Fruit fly (Drosophila melanogaster) whole organism, embryonic: Measurements from ENCODE around the gene Zaf1.

Experiments used
- Bgb ChIP-seq: fragments of 200-800 bp; sonication (Bioruptor generic); IDR thresholded peaks from 2 replicates; pipeline ENCODE4 v1.3.6; 2022; ENCODE audit warnings: missing biosample characterization, missing genetic modification characterization; ENCODE audit not compliant: partially characterized antibody
- C15 ChIP-seq: fragments of 200-800 bp; sonication (Bioruptor generic); IDR thresholded peaks from 3 replicates; pipeline ENCODE4 v1.3.6; 2022; ENCODE audit warnings: missing biosample characterization, missing genetic modification characterization
- CG1024 ChIP-seq: fragments of 200-800 bp; sonication (Bioruptor generic); IDR thresholded peaks from 2 replicates; pipeline ENCODE4 v1.3.6; 2022; ENCODE audit warnings: missing biosample characterization, missing genetic modification characterization
- CG10979 ChIP-seq: fragments of 200-800 bp; sonication (Bioruptor generic); optimal IDR thresholded peaks from 2 replicates; lab custom pipeline; 2018; ENCODE audit warnings: missing biosample characterization, mild to moderate bottlenecking, missing genetic modification characterization, moderate library complexity
- CG11456 ChIP-seq: fragments of 200-800 bp; sonication (Bioruptor generic); IDR thresholded peaks from 3 replicates; pipeline ENCODE4 v1.3.6; 2022; ENCODE audit warnings: missing biosample characterization, missing genetic modification characterization
- CG1233 ChIP-seq: fragments of 200-800 bp; sonication (Bioruptor generic); optimal IDR thresholded peaks from 4 replicates; lab custom pipeline; 2018; ENCODE audit warnings: missing biosample characterization, mild to moderate bottlenecking, missing genetic modification characterization
- CG13775 ChIP-seq: fragments of 200-800 bp; sonication (Bioruptor generic); optimal IDR thresholded peaks from 3 replicates; lab custom pipeline; 2017; ENCODE audit warnings: missing biosample characterization, mild to moderate bottlenecking, missing genetic modification characterization
- CG14710 ChIP-seq: fragments of 200-800 bp; sonication (Bioruptor generic); optimal IDR thresholded peaks from 3 replicates; lab custom pipeline; 2019; ENCODE audit warnings: missing biosample characterization, mild to moderate bottlenecking, missing genetic modification characterization, moderate library complexity
- CG14965 ChIP-seq: fragments of 200-800 bp; sonication (Bioruptor generic); optimal IDR thresholded peaks from 2 replicates; lab custom pipeline; 2016; ENCODE audit warnings: missing biosample characterization, missing genetic modification characterization, borderline replicate concordance
- CG15073 ChIP-seq: fragments of 200-800 bp; sonication (Bioruptor generic); optimal IDR thresholded peaks from 2 replicates; lab custom pipeline; 2016; ENCODE audit warnings: missing biosample characterization, missing genetic modification characterization
- CG18619 ChIP-seq: fragments of 200-800 bp; sonication (Bioruptor generic); optimal IDR thresholded peaks from 3 replicates; lab custom pipeline; 2017; ENCODE audit warnings: missing biosample characterization, mild to moderate bottlenecking, missing genetic modification characterization
- CG2116 ChIP-seq: fragments of 200-800 bp; sonication (Bioruptor generic); optimal IDR thresholded peaks from 3 replicates; lab custom pipeline; 2018; ENCODE audit warnings: missing biosample characterization, mild to moderate bottlenecking, missing genetic modification characterization
- CG2120 ChIP-seq: fragments of 200-800 bp; sonication (Bioruptor generic); optimal IDR thresholded peaks from 3 replicates; lab custom pipeline; 2016; ENCODE audit warnings: missing biosample characterization, missing genetic modification characterization
- CG30403 ChIP-seq: fragments of 200-800 bp; sonication (Bioruptor generic); optimal IDR thresholded peaks from 3 replicates; lab custom pipeline; 2016; ENCODE audit warnings: missing biosample characterization, missing genetic modification characterization
- CG32767 ChIP-seq: fragments of 200-800 bp; sonication (Bioruptor generic); IDR thresholded peaks from 2 replicates; pipeline ENCODE4 v1.3.6; 2022; ENCODE audit warnings: missing biosample characterization, missing genetic modification characterization
- CG3281 ChIP-seq: fragments of 200-800 bp; sonication (Bioruptor generic); optimal IDR thresholded peaks from 3 replicates; lab custom pipeline; 2017; ENCODE audit warnings: missing biosample characterization, mild to moderate bottlenecking, missing genetic modification characterization
- CG3995 ChIP-seq: fragments of 200-800 bp; sonication (Bioruptor generic); optimal IDR thresholded peaks from 3 replicates; lab custom pipeline; 2016; ENCODE audit warnings: missing biosample characterization, missing genetic modification characterization
- CG4820 ChIP-seq: fragments of 200-800 bp; sonication (Bioruptor generic); optimal IDR thresholded peaks from 3 replicates; lab custom pipeline; 2016; ENCODE audit warnings: missing biosample characterization, missing genetic modification characterization
- CG9609 ChIP-seq: fragments of 200-800 bp; sonication (Bioruptor generic); optimal IDR thresholded peaks from 3 replicates; lab custom pipeline; 2016; ENCODE audit warnings: missing biosample characterization, missing genetic modification characterization
- Dip2 ChIP-seq: fragments of 200-800 bp; sonication (Bioruptor generic); IDR thresholded peaks from 2 replicates; pipeline ENCODE4 v1.3.6; 2022; ENCODE audit warnings: missing biosample characterization, missing genetic modification characterization
- Dll ChIP-seq: fragments of 200-800 bp; sonication (Bioruptor generic); IDR thresholded peaks from 4 replicates; pipeline ENCODE4 v1.3.6; 2022; ENCODE audit warnings: missing biosample characterization, missing genetic modification characterization; ENCODE audit not compliant: partially characterized antibody
- Dref ChIP-seq: fragments of 200-800 bp; sonication (Bioruptor generic); IDR thresholded peaks from 2 replicates; pipeline ENCODE4 v1.3.6; 2022; ENCODE audit warnings: missing biosample characterization, missing genetic modification characterization
- H15 ChIP-seq: fragments of 200-800 bp; sonication (Bioruptor generic); IDR thresholded peaks from 3 replicates; pipeline ENCODE4 v1.3.6; 2022; ENCODE audit warnings: missing biosample characterization, missing genetic modification characterization
- HLH3B ChIP-seq: fragments of 200-800 bp; sonication (Bioruptor generic); IDR thresholded peaks from 2 replicates; pipeline ENCODE4 v1.3.6; 2022; ENCODE audit warnings: missing biosample characterization, missing genetic modification characterization
- Hr51 ChIP-seq, 2 experiments: fragments of 200-800 bp; sonication (Bioruptor generic); optimal IDR thresholded peaks; 2 replicates in 1 of 2; 3 replicates in 1 of 2; lab custom pipeline; 2016 to 2018; ENCODE audit warnings: missing biosample characterization in 2 of 2, missing genetic modification characterization in 2 of 2, mild to moderate bottlenecking in 1 of 2, moderate library complexity in 1 of 2
- Meics ChIP-seq: fragments of 200-800 bp; sonication (Bioruptor generic); optimal IDR thresholded peaks from 2 replicates; lab custom pipeline; 2017; ENCODE audit warnings: missing biosample characterization, mild to moderate bottlenecking, missing genetic modification characterization
- Neu2 ChIP-seq: fragments of 200-800 bp; sonication (Bioruptor generic); optimal IDR thresholded peaks from 3 replicates; lab custom pipeline; 2016; ENCODE audit warnings: missing biosample characterization, missing genetic modification characterization, borderline replicate concordance
- Pdp1 ChIP-seq, 2 experiments: fragments of 200-800 bp; sonication (Bioruptor generic); optimal IDR thresholded peaks; 3 replicates each; lab custom pipeline; 2016; ENCODE audit warnings: missing biosample characterization in 2 of 2, missing genetic modification characterization in 2 of 2, mild to moderate bottlenecking in 1 of 2, moderate library complexity in 1 of 2
- Scr ChIP-seq: fragments of 200-800 bp; sonication (Bioruptor generic); IDR thresholded peaks from 2 replicates; pipeline ENCODE4 v1.3.6; 2022; ENCODE audit warnings: missing biosample characterization, missing genetic modification characterization; ENCODE audit not compliant: partially characterized antibody
- Six4 ChIP-seq: fragments of 200-800 bp; sonication (Bioruptor generic); optimal IDR thresholded peaks from 2 replicates; lab custom pipeline; 2016; ENCODE audit warnings: missing biosample characterization, missing genetic modification characterization
- Sox102F ChIP-seq: fragments of 200-800 bp; sonication (Bioruptor generic); optimal IDR thresholded peaks from 2 replicates; lab custom pipeline; 2018; ENCODE audit warnings: missing biosample characterization, mild to moderate bottlenecking, missing genetic modification characterization, moderate library complexity
- al ChIP-seq: fragments of 200-800 bp; sonication (Bioruptor generic); IDR thresholded peaks from 2 replicates; pipeline ENCODE4 v1.3.6; 2022; ENCODE audit warnings: missing biosample characterization, missing genetic modification characterization
- bowl ChIP-seq: fragments of 200-800 bp; sonication (Bioruptor generic); IDR thresholded peaks from 2 replicates; pipeline ENCODE4 v1.3.6; 2022; ENCODE audit warnings: missing biosample characterization, missing genetic modification characterization
- dimm ChIP-seq: fragments of 200-800 bp; sonication (Bioruptor generic); IDR thresholded peaks from 2 replicates; pipeline ENCODE4 v1.3.6; 2022; ENCODE audit warnings: missing biosample characterization, missing genetic modification characterization
- ems ChIP-seq: fragments of 200-800 bp; sonication (Bioruptor generic); optimal IDR thresholded peaks from 3 replicates; lab custom pipeline; 2016; ENCODE audit warnings: missing biosample characterization, missing genetic modification characterization
- fd64A ChIP-seq: fragments of 200-800 bp; sonication (Bioruptor generic); optimal IDR thresholded peaks from 3 replicates; lab custom pipeline; 2018; ENCODE audit warnings: missing biosample characterization, mild to moderate bottlenecking, missing genetic modification characterization
- fd96Cb ChIP-seq: fragments of 200-800 bp; sonication (Bioruptor generic); optimal IDR thresholded peaks from 2 replicates; lab custom pipeline; 2018; ENCODE audit warnings: missing biosample characterization, mild to moderate bottlenecking, missing genetic modification characterization, moderate library complexity
- hth ChIP-seq: fragments of >200 bp; optimal IDR thresholded peaks from 2 replicates; lab custom pipeline; 2017; ENCODE audit warnings: inconsistent platforms
- kay ChIP-seq: fragments of 200-800 bp; sonication (Bioruptor generic); optimal IDR thresholded peaks from 2 replicates; lab custom pipeline; 2016; ENCODE audit warnings: missing biosample characterization, missing genetic modification characterization
- lola ChIP-seq, 3 experiments: fragments of >200 bp in 2 of 3; fragments of 200-800 bp in 1 of 3; sonication (Bioruptor generic) in 1 of 3; optimal IDR thresholded peaks; 2 replicates each; lab custom pipeline; 2017 to 2019; ENCODE audit warnings: missing biosample characterization in 3 of 3, missing genetic modification characterization in 3 of 3, mild to moderate bottlenecking in 1 of 3, moderate library complexity in 1 of 3
- mld ChIP-seq: fragments of 200-800 bp; sonication (Bioruptor generic); IDR thresholded peaks from 3 replicates; pipeline ENCODE4 v1.3.6; 2022; ENCODE audit warnings: missing biosample characterization, missing genetic modification characterization; ENCODE audit not compliant: partially characterized antibody
- otp ChIP-seq: fragments of 200-800 bp; sonication (Bioruptor generic); IDR thresholded peaks from 3 replicates; pipeline ENCODE4, ENCODE4 v1.3.6; 2022; ENCODE audit warnings: missing biosample characterization, missing genetic modification characterization
- prd ChIP-seq, 3 experiments: fragments of >200 bp in 2 of 3; fragments of 200-800 bp in 1 of 3; sonication (Bioruptor generic) in 1 of 3; optimal IDR thresholded peaks in 2 of 3; IDR thresholded peaks in 1 of 3; 2 replicates in 2 of 3; 3 replicates in 1 of 3; pipeline versions ENCODE4 v1.3.6 to Lab custom; 2017 to 2022; ENCODE audit warnings: missing biosample characterization in 1 of 3, missing genetic modification characterization in 1 of 3
- row ChIP-seq: fragments of 200-800 bp; sonication (Bioruptor generic); IDR thresholded peaks from 3 replicates; pipeline ENCODE4 v1.3.6; 2022; ENCODE audit warnings: missing biosample characterization, missing genetic modification characterization
- scrt ChIP-seq: fragments of 200-800 bp; sonication (Bioruptor generic); optimal IDR thresholded peaks from 2 replicates; lab custom pipeline; 2018; ENCODE audit warnings: missing biosample characterization, mild to moderate bottlenecking, missing genetic modification characterization, moderate library complexity
- shn ChIP-seq: fragments of 200-800 bp; sonication (Bioruptor generic); optimal IDR thresholded peaks from 3 replicates; lab custom pipeline; 2016; ENCODE audit warnings: missing biosample characterization, missing genetic modification characterization
- sob ChIP-seq: fragments of 200-800 bp; sonication (Bioruptor generic); IDR thresholded peaks from 2 replicates; pipeline ENCODE4 v1.3.6; 2022; ENCODE audit warnings: missing biosample characterization, missing genetic modification characterization
- twi ChIP-seq: fragments of 200-800 bp; optimal IDR thresholded peaks from 2 replicates; lab custom pipeline; 2019; ENCODE audit warnings: missing biosample characterization, mild to moderate bottlenecking, missing genetic modification characterization, moderate library complexity
- vnd ChIP-seq: fragments of 200-800 bp; sonication (Bioruptor generic); IDR thresholded peaks from 3 replicates; pipeline ENCODE4 v1.3.6; 2022; ENCODE audit warnings: missing biosample characterization, missing genetic modification characterization; ENCODE audit not compliant: partially characterized antibody
- wor ChIP-seq: fragments of 200-800 bp; sonication (Bioruptor generic); IDR thresholded peaks from 2 replicates; pipeline ENCODE4 v1.3.6; 2022; ENCODE audit warnings: missing biosample characterization, missing genetic modification characterization

Zaf1 gene

dm6 chr3R:11626571-11626970 is 1.1 kb upstream of the Zaf1 start, which contains the start of the genes CG6813 and CG18764 (continued):
- TF ChIP-seq Dll, result peak; percentile 59; the same call in 1 of the 4 replicates
- peak; percentile 49 for TF ChIP-seq Dref (GFP tag; lab: Robert Waterston, UW)
- no peak for TF ChIP-seq CG32767
- TF ChIP-seq otp (GFP tag; lab: Robert Waterston, UW), result no peak
- TF ChIP-seq shn (GFP tag; lab: Kevin White, UChicago), result no peak
- no peak for TF ChIP-seq hth (lab: Kevin White, UChicago)
- no peak for TF ChIP-seq H15
- TF ChIP-seq CG18619 (GFP tag; lab: Kevin White, UChicago), result no peak
- TF ChIP-seq CG10979 (tag; lab: Kevin White, UChicago), result no peak
- no peak for TF ChIP-seq Neu2
- TF ChIP-seq dimm (GFP tag; lab: Robert Waterston, UW), result no peak
- no peak for TF ChIP-seq CG15073
- no peak for TF ChIP-seq lola (GFP tag; optimal IDR thresholded peaks at IDR 0.05; lab: Kevin White, UChicago)
- no peak for TF ChIP-seq CG1024 (GFP tag; lab: Robert Waterston, UW)
- TF ChIP-seq CG3281 (GFP tag; lab: Kevin White, UChicago), result no peak
- peak; percentile 84 for TF ChIP-seq CG2116 (GFP tag; lab: Kevin White, UChicago)
- no peak for TF ChIP-seq ems
- no peak for TF ChIP-seq Hr51 (GFP tag; optimal IDR thresholded peaks at IDR 0.05; lab: Kevin White, UChicago)
- no peak for TF ChIP-seq CG13775
- TF ChIP-seq CG3995 (GFP tag; lab: Kevin White, UChicago), result peak; percentile 67
- TF ChIP-seq CG9609 (GFP tag; lab: Kevin White, UChicago), result no peak
- peak; percentile 35; the same call in 1 of the 3 replicates for TF ChIP-seq row (GFP tag; lab: Robert Waterston, UW)
- TF ChIP-seq al, result no peak
- TF ChIP-seq C15 (GFP tag; lab: Robert Waterston, UW), result no peak
- no peak for TF ChIP-seq CG30403 (GFP tag; lab: Kevin White, UChicago)
- TF ChIP-seq CG1233 (GFP tag; lab: Kevin White, UChicago), result no peak
- no peak for TF ChIP-seq kay (GFP tag; lab: Kevin White, UChicago)
- no peak for TF ChIP-seq wor (GFP tag; lab: Robert Waterston, UW)
- peak; percentile 52 for TF ChIP-seq CG14710
- no peak for TF ChIP-seq Dip2 (GFP tag; lab: Robert Waterston, UW)
- TF ChIP-seq fd96Cb (tag; lab: Kevin White, UChicago), result no peak
- peak; percentile 30 for TF ChIP-seq CG2120 (GFP tag; lab: Kevin White, UChicago)
- TF ChIP-seq Six4 (GFP tag; lab: Kevin White, UChicago), result no peak
- no peak for TF ChIP-seq vnd (GFP tag; lab: Robert Waterston, UW)
- no peak for TF ChIP-seq bowl (GFP tag; lab: Robert Waterston, UW)
- TF ChIP-seq twi (tag; lab: Kevin White, UChicago), result no peak
- no peak for TF ChIP-seq HLH3B (GFP tag; lab: Robert Waterston, UW)
- no peak for TF ChIP-seq CG14965 (GFP tag; lab: Kevin White, UChicago)
- TF ChIP-seq fd64A (GFP tag; lab: Kevin White, UChicago), result no peak
- TF ChIP-seq CG4820, result peak; percentile 34
- TF ChIP-seq prd (optimal IDR thresholded peaks at IDR 0.05; lab: Kevin White, UChicago), result no peak
- TF ChIP-seq prd (GFP tag; IDR thresholded peaks at IDR 0.05; lab: Robert Waterston, UW), result no peak
- TF ChIP-seq Pdp1 (GFP tag; optimal IDR thresholded peaks at IDR 0.05; lab: Kevin White, UChicago), result peak in 1 of 2 experiments; percentile 94
- peak; percentile 56 for TF ChIP-seq Scr (GFP tag; lab: Robert Waterston, UW)
- peak; percentile 85 for TF ChIP-seq scrt
- TF ChIP-seq Bgb (GFP tag; lab: Robert Waterston, UW), result no peak
- no peak for TF ChIP-seq Meics (GFP tag; lab: Kevin White, UChicago)
- TF ChIP-seq Sox102F (GFP tag; lab: Kevin White, UChicago), result no peak
- no peak for TF ChIP-seq CG11456 (GFP tag; lab: Robert Waterston, UW)
- no peak for TF ChIP-seq sob (GFP tag; lab: Robert Waterston, UW)
- no peak for TF ChIP-seq mld (GFP tag; lab: Robert Waterston, UW)
